Fruit fly (Drosophila melanogaster) Kc167 (cell line): ENCODE results near the gene CG43072.

Experiments used
- h ChIP-seq: fragments of >200 bp; optimal IDR thresholded peaks from 3 replicates; lab custom pipeline; 2018; ENCODE audit warnings: missing external identifiers
- psq ChIP-seq: fragments of >200 bp; optimal IDR thresholded peaks from 2 replicates; lab custom pipeline; 2017; ENCODE audit warnings: missing external identifiers

DNA sequence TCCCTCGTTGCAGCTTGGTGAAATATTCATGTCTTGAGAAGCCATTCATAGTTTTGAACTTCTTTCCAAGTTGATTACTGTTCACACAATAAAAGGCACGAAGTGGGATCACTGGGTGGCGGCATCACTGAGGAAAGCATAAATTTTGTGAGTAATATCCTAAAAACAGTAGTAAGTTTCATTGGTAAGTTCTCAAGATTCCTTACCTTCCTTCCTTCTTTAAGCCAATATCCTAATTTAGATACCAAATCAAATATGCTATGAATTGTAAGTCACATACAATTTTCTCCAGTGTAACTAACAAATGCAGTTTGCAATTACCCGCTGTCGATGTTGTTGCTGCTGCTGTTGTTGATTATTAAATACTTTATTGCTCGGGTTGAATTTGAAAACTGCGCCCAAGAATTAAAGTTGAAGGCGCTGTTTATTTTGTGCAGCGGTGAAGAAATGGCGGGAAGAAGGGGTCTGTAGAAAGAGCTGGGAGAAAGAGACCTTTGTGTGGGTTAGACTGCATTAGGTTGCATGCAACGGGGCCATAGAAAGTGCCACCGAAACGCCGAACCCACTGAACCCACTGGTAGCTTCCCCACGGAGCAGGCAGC lies 19.4 kb upstream of the CG43072 start:
- no peak for TF ChIP-seq h (lab: Kevin White, UChicago)
- TF ChIP-seq psq (lab: Kevin White, UChicago): no peak
